Fruit fly (Drosophila melanogaster) whole organism, embryonic: ENCODE data around the gene CG5697.

Experiments
- ATbp ChIP-seq: fragments of 200-800 bp; sonication (Bioruptor generic); optimal IDR thresholded peaks from 2 replicates; lab custom pipeline; 2017; ENCODE audit warnings: missing biosample characterization, mild to moderate bottlenecking, missing genetic modification characterization, missing genetic modification reagents
- Awh ChIP-seq: fragments of 200-800 bp; sonication (Bioruptor generic); IDR thresholded peaks from 2 replicates; pipeline ENCODE4, ENCODE4 v1.3.6; 2022; ENCODE audit warnings: missing biosample characterization, missing genetic modification characterization
- Bdp1 ChIP-seq: fragments of 200-800 bp; sonication (Bioruptor generic); optimal IDR thresholded peaks from 3 replicates; lab custom pipeline; 2016; ENCODE audit warnings: missing biosample characterization, missing genetic modification characterization
- BtbVII ChIP-seq: fragments of 200-800 bp; sonication (Bioruptor generic); optimal IDR thresholded peaks from 3 replicates; lab custom pipeline; 2017; ENCODE audit warnings: missing biosample characterization, mild to moderate bottlenecking, missing genetic modification characterization
- CG10209 ChIP-seq: fragments of 200-800 bp; sonication (Bioruptor generic); optimal IDR thresholded peaks from 3 replicates; lab custom pipeline; 2017; ENCODE audit warnings: missing biosample characterization, mild to moderate bottlenecking, missing genetic modification characterization, missing genetic modification reagents
- CG1024 ChIP-seq: fragments of 200-800 bp; sonication (Bioruptor generic); IDR thresholded peaks from 2 replicates; pipeline ENCODE4 v1.3.6; 2022; ENCODE audit warnings: missing biosample characterization, missing genetic modification characterization
- CG10543 ChIP-seq: fragments of 200-800 bp; sonication (Bioruptor generic); optimal IDR thresholded peaks from 3 replicates; lab custom pipeline; 2017; ENCODE audit warnings: missing biosample characterization, mild to moderate bottlenecking, missing genetic modification characterization, moderate library complexity
- CG13775 ChIP-seq: fragments of 200-800 bp; sonication (Bioruptor generic); optimal IDR thresholded peaks from 3 replicates; lab custom pipeline; 2017; ENCODE audit warnings: missing biosample characterization, mild to moderate bottlenecking, missing genetic modification characterization
- CG14710 ChIP-seq: fragments of 200-800 bp; sonication (Bioruptor generic); optimal IDR thresholded peaks from 3 replicates; lab custom pipeline; 2019; ENCODE audit warnings: missing biosample characterization, mild to moderate bottlenecking, missing genetic modification characterization, moderate library complexity
- CG2120 ChIP-seq: fragments of 200-800 bp; sonication (Bioruptor generic); optimal IDR thresholded peaks from 3 replicates; lab custom pipeline; 2016; ENCODE audit warnings: missing biosample characterization, missing genetic modification characterization
- CG2129 ChIP-seq: fragments of 200-800 bp; sonication (Bioruptor generic); IDR thresholded peaks from 2 replicates; pipeline ENCODE4 v1.3.6; 2022; ENCODE audit warnings: missing biosample characterization, missing genetic modification characterization; ENCODE audit not compliant: partially characterized antibody
- CG31224 ChIP-seq: fragments of 200-800 bp; sonication (Bioruptor generic); IDR thresholded peaks from 2 replicates; pipeline ENCODE4 v1.3.6; 2022; ENCODE audit warnings: missing biosample characterization, missing genetic modification characterization
- CG31365 ChIP-seq: fragments of 200-800 bp; sonication (Bioruptor generic); optimal IDR thresholded peaks from 2 replicates; lab custom pipeline; 2018; ENCODE audit warnings: missing biosample characterization, mild to moderate bottlenecking, missing genetic modification characterization
- CG31441 ChIP-seq: fragments of 200-800 bp; sonication (Bioruptor generic); IDR thresholded peaks from 2 replicates; pipeline ENCODE4 v1.3.6; 2022; ENCODE audit warnings: missing biosample characterization, missing genetic modification characterization
- CG3163 ChIP-seq: fragments of 200-800 bp; sonication (Bioruptor generic); optimal IDR thresholded peaks from 3 replicates; lab custom pipeline; 2016; ENCODE audit warnings: missing biosample characterization, missing genetic modification characterization
- CG32772 ChIP-seq: fragments of 200-800 bp; sonication (Bioruptor generic); IDR thresholded peaks from 2 replicates; pipeline ENCODE4 v1.3.6; 2022; ENCODE audit warnings: missing biosample characterization, missing genetic modification characterization
- CG4404 ChIP-seq: fragments of 200-800 bp; sonication (Bioruptor generic); IDR thresholded peaks from 2 replicates; pipeline ENCODE4 v1.3.6; 2022; ENCODE audit warnings: missing biosample characterization, missing genetic modification characterization
- CG4730 ChIP-seq: fragments of 200-800 bp; sonication (Bioruptor generic); IDR thresholded peaks from 2 replicates; pipeline ENCODE4 v1.3.6; 2022; ENCODE audit warnings: missing biosample characterization, missing genetic modification characterization
- CG6791 ChIP-seq: fragments of 200-800 bp; sonication (Bioruptor generic); IDR thresholded peaks from 3 replicates; pipeline ENCODE4 v1.3.6; 2022; ENCODE audit warnings: missing biosample characterization, missing genetic modification characterization; ENCODE audit not compliant: partially characterized antibody
- CG7556 ChIP-seq: fragments of 200-800 bp; sonication (Bioruptor generic); optimal IDR thresholded peaks from 2 replicates; lab custom pipeline; 2017; ENCODE audit warnings: missing biosample characterization, mild to moderate bottlenecking, missing genetic modification characterization
- CG7928 ChIP-seq: fragments of 200-800 bp; sonication (Bioruptor generic); optimal IDR thresholded peaks from 2 replicates; lab custom pipeline; 2017; ENCODE audit warnings: missing biosample characterization, mild to moderate bottlenecking, missing genetic modification characterization
- CG8359 ChIP-seq: fragments of 200-800 bp; sonication (Bioruptor generic); optimal IDR thresholded peaks from 2 replicates; lab custom pipeline; 2017; ENCODE audit warnings: missing biosample characterization, mild to moderate bottlenecking, missing genetic modification characterization, borderline replicate concordance
- CG8388 ChIP-seq: fragments of 200-800 bp; sonication (Bioruptor generic); optimal IDR thresholded peaks from 2 replicates; lab custom pipeline; 2019; ENCODE audit warnings: missing biosample characterization, mild to moderate bottlenecking, missing genetic modification characterization, moderate library complexity
- CkIIα-i1 ChIP-seq: fragments of 200-800 bp; sonication (Bioruptor generic); IDR thresholded peaks from 2 replicates; pipeline ENCODE4 v1.3.6; 2022; ENCODE audit warnings: missing biosample characterization, missing genetic modification characterization
- D19B ChIP-seq: fragments of 200-800 bp; sonication (Bioruptor generic); optimal IDR thresholded peaks from 2 replicates; lab custom pipeline; 2017; ENCODE audit warnings: missing biosample characterization, mild to moderate bottlenecking, missing genetic modification characterization
- Dbx ChIP-seq: fragments of 200-800 bp; sonication (Bioruptor generic); IDR thresholded peaks from 3 replicates; pipeline ENCODE4 v1.3.6; 2022; ENCODE audit warnings: missing biosample characterization, missing genetic modification characterization
- HmgD ChIP-seq: fragments of 200-800 bp; sonication (Bioruptor generic); optimal IDR thresholded peaks from 3 replicates; lab custom pipeline; 2016; ENCODE audit warnings: missing biosample characterization, missing genetic modification characterization
- MBD-R2 ChIP-seq: fragments of 200-800 bp; sonication (Bioruptor generic); IDR thresholded peaks from 2 replicates; pipeline ENCODE4 v1.3.6; 2022; ENCODE audit warnings: missing biosample characterization, missing genetic modification characterization
- MESR4 ChIP-seq: fragments of 200-800 bp; sonication (Bioruptor generic); optimal IDR thresholded peaks from 2 replicates; lab custom pipeline; 2018; ENCODE audit warnings: missing biosample characterization, mild to moderate bottlenecking, missing genetic modification characterization, moderate library complexity
- Nf-YC ChIP-seq: fragments of 200-800 bp; optimal IDR thresholded peaks from 3 replicates; lab custom pipeline; 2019; ENCODE audit warnings: missing biosample characterization, mild to moderate bottlenecking, missing genetic modification characterization, moderate library complexity
- Side ChIP-seq: fragments of 200-800 bp; sonication (Bioruptor generic); optimal IDR thresholded peaks from 2 replicates; lab custom pipeline; 2016; ENCODE audit warnings: missing biosample characterization, missing genetic modification characterization
- Vsx1 ChIP-seq: fragments of 200-800 bp; sonication (Bioruptor generic); optimal IDR thresholded peaks from 2 replicates; lab custom pipeline; 2017; ENCODE audit warnings: missing biosample characterization, mild to moderate bottlenecking, missing genetic modification characterization, missing genetic modification reagents
- crp ChIP-seq, 2 experiments: fragments of 200-800 bp; sonication (Bioruptor generic); optimal IDR thresholded peaks; 2 replicates in 1 of 2; 3 replicates in 1 of 2; lab custom pipeline; 2017; ENCODE audit warnings: missing biosample characterization in 2 of 2, missing genetic modification characterization in 2 of 2, mild to moderate bottlenecking in 1 of 2, moderate library complexity in 1 of 2
- danr ChIP-seq: fragments of 200-800 bp; sonication (Bioruptor generic); IDR thresholded peaks from 2 replicates; pipeline ENCODE4 v1.3.6; 2022; ENCODE audit warnings: missing biosample characterization, missing genetic modification characterization
- dm ChIP-seq: fragments of 200-800 bp; sonication (Bioruptor generic); optimal IDR thresholded peaks from 3 replicates; lab custom pipeline; 2016; ENCODE audit warnings: missing biosample characterization, missing genetic modification characterization
- dpn ChIP-seq, 2 experiments: fragments of 200-800 bp; sonication (Bioruptor generic); optimal IDR thresholded peaks; 3 replicates each; lab custom pipeline; 2016; ENCODE audit warnings: missing biosample characterization in 2 of 2, missing genetic modification characterization in 2 of 2
- gfzf ChIP-seq: fragments of 200-800 bp; sonication (Bioruptor generic); optimal IDR thresholded peaks from 2 replicates; lab custom pipeline; 2016; ENCODE audit warnings: missing biosample characterization, mild to moderate bottlenecking, missing genetic modification characterization, moderate library complexity
- gsb-n ChIP-seq: fragments of 200-800 bp; sonication (Bioruptor generic); optimal IDR thresholded peaks from 3 replicates; lab custom pipeline; 2018; ENCODE audit warnings: missing biosample characterization, mild to moderate bottlenecking, missing genetic modification characterization
- gt ChIP-seq: fragments of 200-800 bp; sonication (Bioruptor generic); IDR thresholded peaks from 2 replicates; pipeline ENCODE4 v1.3.6; 2022; ENCODE audit warnings: missing biosample characterization, missing genetic modification characterization
- her ChIP-seq: fragments of 200-800 bp; sonication (Bioruptor generic); optimal IDR thresholded peaks from 2 replicates; lab custom pipeline; 2016; ENCODE audit warnings: missing biosample characterization, missing genetic modification characterization
- maf-S ChIP-seq: fragments of 200-800 bp; sonication (Bioruptor generic); optimal IDR thresholded peaks from 2 replicates; lab custom pipeline; 2016; ENCODE audit warnings: missing biosample characterization, missing genetic modification characterization
- psq ChIP-seq: fragments of 200-800 bp; sonication (Bioruptor generic); optimal IDR thresholded peaks from 2 replicates; lab custom pipeline; 2017; ENCODE audit warnings: missing biosample characterization, missing genetic modification characterization
- salm ChIP-seq: fragments of 200-800 bp; sonication (Bioruptor generic); optimal IDR thresholded peaks from 2 replicates; lab custom pipeline; 2018; ENCODE audit warnings: missing biosample characterization, mild to moderate bottlenecking, missing genetic modification characterization
- sens-2 ChIP-seq: fragments of 200-800 bp; sonication (Bioruptor generic); IDR thresholded peaks from 2 replicates; pipeline ENCODE4 v1.3.6; 2022; ENCODE audit warnings: missing biosample characterization, missing genetic modification characterization
- sob ChIP-seq: fragments of 200-800 bp; sonication (Bioruptor generic); IDR thresholded peaks from 2 replicates; pipeline ENCODE4 v1.3.6; 2022; ENCODE audit warnings: missing biosample characterization, missing genetic modification characterization
- stwl ChIP-seq: fragments of 200-800 bp; sonication (Bioruptor generic); optimal IDR thresholded peaks from 3 replicates; lab custom pipeline; 2018; ENCODE audit warnings: missing biosample characterization, mild to moderate bottlenecking, missing genetic modification characterization, moderate library complexity
- tll ChIP-seq, 2 experiments: fragments of 200-800 bp in 1 of 2; fragments of >200 bp in 1 of 2; sonication (Bioruptor generic) in 1 of 2; optimal IDR thresholded peaks; 2 replicates each; lab custom pipeline; 2017 to 2019; ENCODE audit warnings: missing biosample characterization in 2 of 2, missing genetic modification characterization in 2 of 2, mild to moderate bottlenecking in 1 of 2, moderate library complexity in 1 of 2
- trh ChIP-seq: fragments of 200-800 bp; sonication (Bioruptor generic); optimal IDR thresholded peaks from 2 replicates; lab custom pipeline; 2016; ENCODE audit warnings: missing biosample characterization, missing genetic modification characterization
- unc-4 ChIP-seq: fragments of 200-800 bp; sonication (Bioruptor generic); IDR thresholded peaks from 2 replicates; pipeline ENCODE4 v1.3.6; 2022; ENCODE audit warnings: missing biosample characterization, missing genetic modification characterization; ENCODE audit not compliant: partially characterized antibody
- wek ChIP-seq: fragments of 200-800 bp; sonication (Bioruptor generic); optimal IDR thresholded peaks from 3 replicates; lab custom pipeline; 2018; ENCODE audit warnings: missing biosample characterization, mild to moderate bottlenecking, missing genetic modification characterization, moderate library complexity

CG5697 gene

DNA sequence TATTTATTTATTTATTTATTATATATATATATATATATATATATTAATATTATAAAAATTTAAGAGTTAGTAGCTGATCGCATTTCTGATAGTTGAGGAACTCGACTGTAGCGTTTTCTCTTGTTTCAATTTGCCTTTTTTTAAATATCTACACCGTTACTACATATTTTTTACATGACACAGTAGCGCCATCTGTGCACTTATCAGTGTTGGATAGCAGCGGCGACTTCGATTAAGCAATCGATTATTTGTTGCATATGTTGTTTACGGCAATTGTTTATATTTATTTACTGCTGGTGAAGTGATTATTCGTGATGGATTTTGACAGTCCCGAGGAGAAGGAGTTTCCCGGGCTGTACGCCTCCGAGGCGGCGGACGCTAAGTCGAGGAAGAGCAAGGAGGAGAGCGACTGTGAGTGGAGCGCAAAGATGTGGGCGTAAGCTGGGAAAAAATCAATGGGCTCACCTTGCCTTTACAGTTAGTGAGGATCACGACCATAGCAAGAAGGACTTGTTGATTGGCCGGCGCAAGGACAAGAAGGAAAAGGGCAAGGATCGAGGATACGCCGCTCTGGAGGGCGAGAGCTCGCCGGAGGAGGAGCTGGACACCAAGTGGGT is 1.8 kb downstream of the CG5697 start, which contains the start of gene Rlip (continued):
- TF ChIP-seq CG7556 (GFP tag; lab: Kevin White, UChicago) = no peak
- peak in 1 of 2 experiments; percentile 53 for TF ChIP-seq crp (GFP tag; optimal IDR thresholded peaks at IDR 0.05; lab: Kevin White, UChicago)
- peak; percentile 99 for TF ChIP-seq stwl (tag; lab: Kevin White, UChicago)
- peak; percentile 22 for TF ChIP-seq CG10543 (GFP tag; lab: Kevin White, UChicago)
- no peak for TF ChIP-seq Vsx1 (GFP tag; lab: Kevin White, UChicago)
- no peak for TF ChIP-seq CG31365 (tag; lab: Kevin White, UChicago)
- no peak for TF ChIP-seq D19B (GFP tag; lab: Kevin White, UChicago)
- TF ChIP-seq CG6791 (GFP tag; lab: Robert Waterston, UW) = peak; percentile 82
- no peak for TF ChIP-seq CG7928 (GFP tag; lab: Kevin White, UChicago)
- no peak for TF ChIP-seq CG8359 (GFP tag; lab: Kevin White, UChicago)
- TF ChIP-seq gt (GFP tag; lab: Robert Waterston, UW) = no peak
- TF ChIP-seq CG31224 (GFP tag; lab: Robert Waterston, UW) = peak; percentile 50
- no peak for TF ChIP-seq CG32772 (GFP tag; lab: Robert Waterston, UW)
- no peak for TF ChIP-seq ATbp
- peak; percentile 19 for TF ChIP-seq Nf-YC (tag; lab: Kevin White, UChicago)
- no peak for TF ChIP-seq CG4730 (GFP tag; lab: Robert Waterston, UW)
- TF ChIP-seq sens-2 (GFP tag; lab: Robert Waterston, UW) = no peak
- TF ChIP-seq maf-S (GFP tag; lab: Kevin White, UChicago) = no peak
- TF ChIP-seq wek (GFP tag; lab: Kevin White, UChicago) = no peak
- TF ChIP-seq HmgD (GFP tag; lab: Kevin White, UChicago) = peak; percentile 38
- no peak for TF ChIP-seq trh (GFP tag; lab: Kevin White, UChicago)
- peak; percentile 56 for TF ChIP-seq CG2120
- TF ChIP-seq CG2129 (GFP tag; lab: Robert Waterston, UW) = no peak
- TF ChIP-seq CG1024 (GFP tag; lab: Robert Waterston, UW) = no peak
- peak; percentile 65 for TF ChIP-seq Side (GFP tag; lab: Kevin White, UChicago)
- peak; percentile 24 for TF ChIP-seq CG10209 (GFP tag; lab: Kevin White, UChicago)
- no peak for TF ChIP-seq CG31441 (GFP tag; lab: Robert Waterston, UW)
- peak; percentile 93 for TF ChIP-seq MBD-R2
- TF ChIP-seq CkIIα-i1 = no peak
- TF ChIP-seq salm (tag; lab: Kevin White, UChicago) = no peak
- no peak for TF ChIP-seq CG4404
- no peak for TF ChIP-seq CG13775 (GFP tag; lab: Kevin White, UChicago)
- TF ChIP-seq CG14710 = peak; percentile 57
- no peak for TF ChIP-seq BtbVII
- peak; percentile 48 to 80 for TF ChIP-seq dpn (GFP tag; optimal IDR thresholded peaks at IDR 0.05; lab: Kevin White, UChicago)
- no peak for TF ChIP-seq Awh (GFP tag; lab: Robert Waterston, UW)
- TF ChIP-seq gfzf = peak; percentile 24
- TF ChIP-seq gsb-n (tag; lab: Kevin White, UChicago) = no peak
- peak; percentile 80 for TF ChIP-seq sob (GFP tag; lab: Robert Waterston, UW)
- peak; percentile 57; the same call in 2 of the 3 replicates for TF ChIP-seq Dbx
- peak; percentile 28 for TF ChIP-seq her (GFP tag; lab: Kevin White, UChicago)
- peak; percentile 10 for TF ChIP-seq dm (GFP tag; lab: Kevin White, UChicago)
- no peak for TF ChIP-seq CG8388 (GFP tag; lab: Kevin White, UChicago)
- no peak for TF ChIP-seq psq (GFP tag; lab: Kevin White, UChicago)
- peak; percentile 7 for TF ChIP-seq Bdp1 (GFP tag; lab: Kevin White, UChicago)
- no peak for TF ChIP-seq danr (GFP tag; lab: Robert Waterston, UW)
- TF ChIP-seq unc-4 (GFP tag; lab: Robert Waterston, UW) = peak; percentile 49
- peak; percentile 14 for TF ChIP-seq CG3163
- TF ChIP-seq tll (GFP tag; optimal IDR thresholded peaks at IDR 0.05; lab: Kevin White, UChicago) = no peak
- TF ChIP-seq MESR4 = peak; percentile 54
